Fruit fly (Drosophila melanogaster): ENCODE data around the gene CG32982.

Gene CG32982

DNA sequence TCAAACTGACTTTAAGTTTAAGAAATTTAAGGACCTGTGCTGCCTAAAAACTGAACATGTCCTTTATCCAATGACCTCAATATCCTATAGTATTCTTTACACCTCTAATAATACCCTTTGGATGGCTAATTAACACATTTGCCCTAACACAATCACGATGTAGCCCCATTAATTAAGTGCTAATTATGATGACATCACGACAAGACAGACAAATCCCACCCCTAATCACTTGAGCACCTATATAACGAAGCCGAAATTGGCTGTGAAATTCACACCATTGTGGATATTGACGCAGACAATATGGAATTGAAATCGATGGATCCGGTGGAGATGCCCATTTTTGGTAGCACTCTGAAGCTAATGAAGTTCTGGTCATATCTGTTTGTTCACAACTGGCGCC lies 14.0 kb upstream of the CG32982 start, which contains the start of gene Or30a:
Or30a (plus strand) TSS at position 301 of the 400 bp plus-strand sequence.
- TF ChIP-seq CG32121 (GFP tag; IDR thresholded peaks at IDR 0.05) (no peak), CG15710 (tag; optimal IDR thresholded peaks at IDR 0.05) (no peak), D1 (tag; optimal IDR thresholded peaks at IDR 0.05) (no peak), Snoo (tag; optimal IDR thresholded peaks at IDR 0.05) (no peak), Pif1B (GFP tag; optimal IDR thresholded peaks at IDR 0.05) (no peak)

DNA sequence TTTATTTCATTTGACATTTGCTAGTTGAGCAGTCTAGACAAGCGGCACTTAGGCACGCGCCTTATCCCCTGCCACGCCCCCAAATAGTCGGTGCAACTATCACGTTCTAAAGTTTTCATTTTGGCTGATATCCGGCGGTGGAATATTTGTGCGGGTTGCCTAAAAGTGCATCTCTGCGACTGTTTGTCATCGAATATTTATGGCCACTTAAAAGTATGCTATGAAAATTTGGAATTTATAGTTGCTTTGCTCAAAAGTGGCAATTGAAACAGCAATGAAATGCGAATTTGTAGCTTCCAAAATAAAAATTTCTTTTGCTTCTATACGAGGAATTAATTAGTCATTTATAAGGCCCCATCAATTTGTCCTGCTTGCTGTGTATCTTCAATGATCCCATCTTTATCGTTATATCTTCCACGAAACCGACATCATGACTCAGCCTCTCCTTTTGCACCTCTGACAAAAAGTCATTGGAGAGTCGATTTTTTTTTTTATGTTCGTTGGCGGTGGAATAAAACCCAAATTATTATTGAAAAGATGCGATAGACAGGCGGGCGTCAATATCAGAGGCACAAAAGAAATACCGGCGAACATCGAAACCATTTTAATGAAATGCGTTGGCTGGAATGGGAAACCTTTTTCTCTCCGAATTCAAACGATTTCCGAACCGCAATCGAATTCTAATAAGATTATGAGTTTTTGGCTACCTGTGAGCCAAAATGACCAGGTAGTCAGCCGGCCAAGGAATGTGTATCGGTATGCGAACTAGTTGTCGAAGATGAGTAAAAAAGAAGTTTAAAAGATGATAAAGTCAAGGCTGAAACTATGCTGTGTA lies 4.8 kb upstream of the CG32982 start:
- no peak for TF ChIP-seq fd96Ca (GFP tag; IDR thresholded peaks at IDR 0.05)
- no peak for TF ChIP-seq gl (tag; optimal IDR thresholded peaks at IDR 0.05)
- TF ChIP-seq Snoo (tag; optimal IDR thresholded peaks at IDR 0.05) = no peak
- no peak for TF ChIP-seq CG8159 (tag; optimal IDR thresholded peaks at IDR 0.05)
- no peak for TF ChIP-seq Ets98B (GFP tag; IDR thresholded peaks at IDR 0.05)
- TF ChIP-seq Pif1A (GFP tag; optimal IDR thresholded peaks at IDR 0.05) = no peak
- no peak for TF ChIP-seq CG34367 (tag; optimal IDR thresholded peaks at IDR 0.05)
- TF ChIP-seq CG17806 (tag; optimal IDR thresholded peaks at IDR 0.05) = no peak
- TF ChIP-seq CG8301 (tag; optimal IDR thresholded peaks at IDR 0.05) = no peak
- TF ChIP-seq rn (GFP tag; IDR thresholded peaks at IDR 0.05) = no peak
- no peak for TF ChIP-seq CG4496 (GFP tag; IDR thresholded peaks at IDR 0.05)
- no peak for TF ChIP-seq CG14655 (GFP tag; optimal IDR thresholded peaks at IDR 0.05)
- TF ChIP-seq CG9948 (tag; optimal IDR thresholded peaks at IDR 0.05) = no peak

DNA sequence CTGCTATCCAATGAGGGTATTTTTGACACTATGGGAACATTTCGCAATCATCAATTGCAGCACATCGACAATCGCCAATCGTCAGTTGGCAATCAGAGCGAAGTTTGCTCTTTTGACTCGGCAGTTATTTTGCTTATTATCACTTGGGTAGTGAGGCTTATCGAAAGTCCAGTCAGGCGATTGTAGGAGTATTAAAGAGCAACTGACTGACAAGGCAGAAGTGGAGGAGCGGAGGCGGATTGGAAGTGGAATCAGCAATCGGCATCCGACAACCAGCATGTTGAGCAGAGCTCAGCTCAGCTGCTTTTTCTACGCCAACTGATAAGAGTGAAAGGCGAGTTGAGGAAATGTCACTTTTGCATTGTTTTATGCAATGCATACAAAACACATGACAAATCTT lies 3.2 kb upstream of the CG32982 start:
- TF ChIP-seq Ets98B (GFP tag; IDR thresholded peaks at IDR 0.05) (no peak), CG12605 (GFP tag; IDR thresholded peaks at IDR 0.05) (0 out of 2 replicates have a peak, but pooled peaks have one; percentile 14)

DNA sequence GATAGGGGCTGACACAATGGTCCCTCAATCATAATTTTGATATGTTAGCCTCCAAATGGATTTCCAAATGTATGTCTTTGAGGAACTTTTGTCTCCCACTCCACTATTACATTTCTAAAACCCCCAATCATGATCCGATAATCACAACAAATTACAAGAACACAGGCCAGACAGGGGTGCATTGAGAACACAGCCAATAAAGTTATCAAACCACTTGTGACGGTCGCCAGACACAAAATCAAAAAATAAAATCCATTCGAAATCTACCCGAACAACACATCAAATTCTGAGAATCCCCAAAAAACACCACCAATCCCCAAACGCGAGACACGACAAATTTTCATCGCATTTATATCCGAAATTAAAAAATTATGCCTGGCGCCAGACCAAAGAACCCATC lies 1.8 kb upstream of the CG32982 start:
- TF ChIP-seq Ets98B (GFP tag; IDR thresholded peaks at IDR 0.05) (no peak), CG32121 (GFP tag; IDR thresholded peaks at IDR 0.05) (no peak), D1 (tag; optimal IDR thresholded peaks at IDR 0.05) (no peak), CG10348 (GFP tag; IDR thresholded peaks at IDR 0.05) (no peak), CG15710 (tag; optimal IDR thresholded peaks at IDR 0.05) (no peak), Pif1B (GFP tag; optimal IDR thresholded peaks at IDR 0.05) (no peak), CG4496 (GFP tag; IDR thresholded peaks at IDR 0.05) (no peak), CG8159 (tag; optimal IDR thresholded peaks at IDR 0.05) (no peak), EcR (GFP tag; optimal IDR thresholded peaks at IDR 0.05) (no peak), CG8301 (tag; optimal IDR thresholded peaks at IDR 0.05) (no peak), Pif1A (GFP tag; optimal IDR thresholded peaks at IDR 0.05) (no peak)

DNA sequence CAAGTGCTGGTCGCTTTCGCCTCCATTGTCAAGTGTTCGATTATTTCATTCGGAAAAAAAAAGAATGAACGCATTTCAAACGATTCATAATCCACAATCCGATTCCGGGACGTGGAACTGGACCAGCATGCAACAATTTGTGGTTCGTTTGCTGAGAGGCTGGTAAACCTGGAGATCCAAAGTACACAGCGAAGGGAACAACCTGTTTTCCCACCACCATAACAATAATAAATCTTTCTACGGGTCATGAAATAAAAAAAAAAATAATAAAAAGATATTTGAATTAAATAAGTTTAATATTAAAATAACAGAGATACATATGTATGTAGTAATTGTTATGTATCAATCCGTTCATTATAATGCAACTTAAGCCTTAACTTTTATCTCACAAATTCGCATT lies 1.1 kb upstream of the CG32982 start:
- TF ChIP-seq CG15710 (tag; optimal IDR thresholded peaks at IDR 0.05) (no peak), CG10348 (GFP tag; IDR thresholded peaks at IDR 0.05) (no peak), CG14655 (GFP tag; optimal IDR thresholded peaks at IDR 0.05) (no peak), CG8159 (tag; optimal IDR thresholded peaks at IDR 0.05) (no peak), rn (GFP tag; IDR thresholded peaks at IDR 0.05) (no peak), Snoo (tag; optimal IDR thresholded peaks at IDR 0.05) (no peak), CG32121 (GFP tag; IDR thresholded peaks at IDR 0.05) (no peak), CG8301 (tag; optimal IDR thresholded peaks at IDR 0.05) (no peak), Pif1B (GFP tag; optimal IDR thresholded peaks at IDR 0.05) (no peak), CG4496 (GFP tag; IDR thresholded peaks at IDR 0.05) (no peak), D1 (tag; optimal IDR thresholded peaks at IDR 0.05) (peak; percentile 9), CG17806 (tag; optimal IDR thresholded peaks at IDR 0.05) (no peak), CG34367 (tag; optimal IDR thresholded peaks at IDR 0.05) (no peak), gl (tag; optimal IDR thresholded peaks at IDR 0.05) (peak; percentile 20), Pif1A (GFP tag; optimal IDR thresholded peaks at IDR 0.05) (no peak)

DNA sequence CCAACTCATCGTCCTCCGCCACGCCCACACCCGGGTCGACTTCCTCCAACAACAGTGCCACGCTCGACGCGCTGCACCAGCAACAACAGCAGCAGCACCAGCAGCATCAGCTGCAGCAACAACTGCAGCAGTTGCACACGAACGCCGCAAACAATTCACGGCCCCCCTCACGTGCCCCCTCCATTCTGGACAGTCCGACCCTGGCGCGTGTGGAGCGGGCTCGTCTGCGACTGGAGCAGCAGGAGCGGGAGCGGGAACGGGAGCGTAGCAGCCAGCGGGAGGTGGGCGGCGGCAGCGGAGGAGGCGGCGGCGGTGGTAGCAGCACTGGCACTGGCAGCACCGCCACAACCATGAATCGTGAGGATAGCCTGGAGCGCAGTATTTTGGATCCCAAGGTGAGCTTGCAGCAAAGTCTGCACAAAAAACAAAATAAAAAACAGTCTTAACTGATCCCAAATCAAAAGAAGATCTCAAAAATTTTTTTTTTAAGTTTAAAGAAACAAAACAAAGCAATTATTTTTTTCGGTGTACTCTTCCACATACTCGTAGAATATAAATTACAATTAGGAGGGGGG lies 1.6 kb downstream of the CG32982 start:
- TF ChIP-seq fd96Ca (GFP tag; IDR thresholded peaks at IDR 0.05) (peak; percentile 57; the same call in 2 of the 3 replicates), rn (GFP tag; IDR thresholded peaks at IDR 0.05) (no peak), CG10348 (GFP tag; IDR thresholded peaks at IDR 0.05) (no peak), CG13204 (GFP tag; optimal IDR thresholded peaks at IDR 0.05) (peak; percentile 99), CG8301 (tag; optimal IDR thresholded peaks at IDR 0.05) (no peak), EcR (GFP tag; optimal IDR thresholded peaks at IDR 0.05) (peak; percentile 26), CG12605 (GFP tag; IDR thresholded peaks at IDR 0.05) (no peak)

DNA sequence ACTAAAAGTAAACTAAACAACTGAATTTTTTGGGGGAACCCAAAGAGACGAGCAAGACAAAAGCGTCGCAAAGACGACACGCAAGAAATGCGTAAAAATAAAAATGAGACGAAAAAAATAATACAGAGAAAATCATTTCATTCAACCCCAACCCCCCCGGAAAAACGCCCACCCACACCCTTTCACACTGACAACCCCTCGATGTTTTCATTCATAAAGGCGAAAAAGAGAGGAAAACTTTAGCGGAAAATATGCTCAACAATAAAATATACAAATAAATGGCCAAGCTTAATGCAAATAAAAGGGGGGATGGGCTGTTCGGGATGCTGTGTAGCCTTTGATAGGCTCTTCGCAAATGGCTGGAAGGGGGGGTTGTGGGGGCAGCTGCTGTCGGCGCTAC lies 5.4 kb downstream of the CG32982 start:
- TF ChIP-seq gl (tag; optimal IDR thresholded peaks at IDR 0.05) (no peak), CG32121 (GFP tag; IDR thresholded peaks at IDR 0.05) (no peak), rn (GFP tag; IDR thresholded peaks at IDR 0.05) (no peak), Pif1B (GFP tag; optimal IDR thresholded peaks at IDR 0.05) (no peak), CG15710 (tag; optimal IDR thresholded peaks at IDR 0.05) (no peak), CG12605 (GFP tag; IDR thresholded peaks at IDR 0.05) (no peak)
